Worm (Caenorhabditis elegans) whole organism, midembryonic: ENCODE measurements around the gene dhs-27.

Experiments used
- T22C8.4 ChIP-seq: fragments of 200-800 bp; sonication (Bioruptor generic); IDR thresholded peaks from 2 replicates; pipeline ENCODE4 v1.3.6; 2022; ENCODE audit warnings: missing genetic modification characterization, missing compliant biosample characterization
- cog-1 ChIP-seq: sonication (generic microtip); optimal IDR thresholded peaks from 2 replicates; lab custom pipeline; 2016; ENCODE audit warnings: missing genetic modification characterization, missing compliant biosample characterization
- flt-1 ChIP-seq: fragments of 200-800 bp; sonication (Bioruptor generic); IDR thresholded peaks from 2 replicates; pipeline ENCODE4 v1.3.6; 2022; ENCODE audit warnings: missing genetic modification characterization, missing compliant biosample characterization
- klf-2 ChIP-seq: fragments of 200-800 bp; sonication (Bioruptor generic); conservative IDR thresholded peaks from 2 replicates; pipeline ENCODE4 v1.3.6; 2022; ENCODE audit warnings: missing genetic modification reagents, missing genetic modification characterization, missing compliant biosample characterization
- med-1 ChIP-seq: sonication (generic microtip); optimal IDR thresholded peaks from 2 replicates; lab custom pipeline; 2017; ENCODE audit warnings: missing genetic modification characterization, mild to moderate bottlenecking, missing compliant biosample characterization, antibody characterized with exemption, missing genetic modification reagents; ENCODE audit not compliant: insufficient read depth
- ztf-23 ChIP-seq: fragments of 200-800 bp; sonication (Bioruptor generic); IDR thresholded peaks from 2 replicates; pipeline ENCODE4 v1.3.6; 2022; ENCODE audit warnings: missing genetic modification reagents, missing genetic modification characterization, missing compliant biosample characterization
- ztf-29 ChIP-seq: fragments of 200-800 bp; sonication (Bioruptor generic); IDR thresholded peaks from 2 replicates; pipeline ENCODE4 v1.3.6; 2022; ENCODE audit warnings: missing genetic modification reagents, missing genetic modification characterization, missing compliant biosample characterization

- TF ChIP-seq cog-1 (tag; lab: Kevin White, UChicago) (no peak), ztf-29 (GFP tag; lab: Robert Waterston, UW) (no peak), klf-2 (GFP tag; lab: Robert Waterston, UW) (no peak), ztf-23 (no peak), flt-1 (GFP tag; lab: Robert Waterston, UW) (no peak), med-1 (no peak), T22C8.4 (GFP tag; lab: Robert Waterston, UW) (no peak)
These were observed 14.1 kb downstream of the dhs-27 start for ce11 chrX:3400387-3400786.
